Worm (Caenorhabditis elegans) whole organism, L4/young adult: Measurements from ENCODE around the gene vps-32.1.

Experiments
- W03F9.2 ChIP-seq: fragments of 150-350 bp; optimal IDR thresholded peaks from 2 replicates; lab custom pipeline; 2014; ENCODE audit warnings: missing biosample characterization, missing genetic modification characterization
- dao-5 ChIP-seq: sonication (generic microtip); optimal IDR thresholded peaks from 2 replicates; lab custom pipeline; 2016; ENCODE audit warnings: missing genotype, missing genetic modification characterization, moderate library complexity, missing compliant biosample characterization
- him-1 ChIP-seq: sonication (generic microtip); optimal IDR thresholded peaks from 2 replicates; lab custom pipeline; 2016; ENCODE audit warnings: missing genotype, missing genetic modification reagents, missing genetic modification characterization, missing compliant biosample characterization

Gene vps-32.1

ce11 chrII:6589408-6589807 lies at the start of gene vps-32.1:
Gene vps-32.1, plus strand, starts transcription at chrII:6589708.
- TF ChIP-seq dao-5 = no peak
- no peak for TF ChIP-seq W03F9.2
- TF ChIP-seq him-1 (tag; lab: Kevin White, UChicago) = no peak

DNA sequence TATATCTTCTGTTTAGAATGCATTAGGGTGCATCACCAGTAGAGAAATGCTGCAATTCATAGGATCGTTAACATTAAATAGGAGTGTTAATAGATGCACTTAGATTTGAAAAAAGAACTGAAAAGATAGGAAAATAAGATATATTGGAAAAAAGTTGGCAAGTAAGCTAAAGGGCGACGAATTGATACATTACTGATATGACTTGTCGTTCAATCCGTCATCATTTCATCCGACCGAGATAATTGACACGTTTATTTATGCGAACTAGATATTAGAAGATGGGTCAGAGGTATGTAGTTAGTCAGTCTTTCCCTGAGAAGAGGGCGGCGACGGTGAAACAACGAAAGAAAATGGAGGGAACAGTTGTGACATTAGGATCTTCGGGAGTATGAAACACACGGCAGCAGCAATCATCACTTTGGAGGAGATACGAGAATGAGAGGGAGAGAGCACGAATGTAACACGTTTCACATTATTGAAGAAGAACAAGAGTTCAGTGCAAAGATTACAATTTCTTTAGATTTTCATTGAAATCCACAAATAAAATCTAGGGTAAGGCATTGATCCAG lies 44.6 kb upstream of the vps-32.1 start, which contains the start of gene lron-15:
Gene lron-15 (minus strand): TSS at position 51 of the 569 bp plus-strand sequence.
- no peak for TF ChIP-seq dao-5
- TF ChIP-seq him-1 (tag; lab: Kevin White, UChicago) = no peak
- TF ChIP-seq W03F9.2 = no peak

- TF ChIP-seq dao-5 = no peak
- TF ChIP-seq him-1 (tag; lab: Kevin White, UChicago) = no peak
- TF ChIP-seq W03F9.2 = no peak
These were observed 34.8 kb upstream of the vps-32.1 start, which contains the start of gene wrn-1 for ce11 chrII:6554677-6555076. Gene wrn-1, plus strand, starts transcription at chrII:6554977.

- no peak for TF ChIP-seq W03F9.2
- TF ChIP-seq him-1 (tag; lab: Kevin White, UChicago) = no peak
- no peak for TF ChIP-seq dao-5
These were observed 30.6 kb upstream of the vps-32.1 start for ce11 chrII:6558887-6559286.

DNA sequence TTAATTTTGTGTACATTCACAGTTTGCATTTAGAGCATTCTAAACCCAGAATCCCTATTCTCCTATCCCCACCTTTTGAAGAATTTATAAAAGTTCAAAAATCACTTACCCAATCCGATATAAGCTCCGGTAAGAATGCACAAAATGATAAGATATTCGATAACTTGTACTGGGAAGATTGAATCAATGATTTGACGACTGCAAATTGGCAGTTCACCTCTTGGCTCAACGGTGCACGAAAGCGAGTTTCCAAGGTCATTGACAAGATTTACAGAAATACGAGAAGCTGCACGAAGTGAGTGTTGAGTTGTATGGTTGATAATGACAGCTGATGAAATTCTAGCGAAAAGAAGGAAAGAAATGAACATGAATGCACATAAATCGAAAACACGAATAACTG lies 29.2 kb upstream of the vps-32.1 start:
- no peak for TF ChIP-seq him-1 (tag; lab: Kevin White, UChicago)
- no peak for TF ChIP-seq dao-5

- TF ChIP-seq him-1 (tag; lab: Kevin White, UChicago) = no peak
- no peak for TF ChIP-seq W03F9.2
- no peak for TF ChIP-seq dao-5
These were observed 28.2 kb upstream of the vps-32.1 start, which contains the start of gene F18C5.10 for ce11 chrII:6561300-6561699. Gene F18C5.10, minus strand, starts transcription at chrII:6561444.

DNA sequence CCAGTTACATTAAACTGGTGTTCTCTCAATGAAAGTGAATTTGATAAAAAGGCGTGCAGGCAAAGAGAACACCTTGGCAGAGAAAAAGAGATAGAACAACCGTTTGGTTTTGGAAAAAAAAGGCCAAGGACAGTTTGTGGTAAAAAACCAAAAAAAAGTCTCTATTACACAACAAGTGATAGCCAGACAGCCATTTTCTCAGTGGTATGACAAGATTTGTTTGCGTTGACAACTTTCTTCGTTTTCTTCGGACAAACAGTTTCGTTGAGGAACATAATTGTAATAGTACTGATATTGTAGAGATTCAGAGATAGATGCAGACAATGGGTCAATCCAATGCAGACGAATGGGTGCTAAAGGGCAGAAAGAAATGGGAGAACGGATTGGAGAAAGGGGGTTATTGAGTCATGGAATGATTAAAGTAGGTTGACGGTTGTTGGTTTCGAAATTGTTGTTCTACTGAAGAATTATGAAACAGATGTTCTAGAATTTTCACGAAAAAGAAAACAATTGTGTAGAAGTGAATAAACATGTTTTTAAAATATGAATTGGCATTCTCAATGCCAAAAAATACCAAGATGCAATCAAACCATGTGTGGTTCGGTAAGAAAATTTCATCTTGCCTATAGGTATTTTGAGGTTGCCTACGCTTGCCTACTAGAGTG lies 27.2 kb upstream of the vps-32.1 start:
- TF ChIP-seq W03F9.2 (no peak), dao-5 (no peak), him-1 (tag; lab: Kevin White, UChicago) (no peak)

ce11 chrII:6563238-6563637 lies 26.3 kb upstream of the vps-32.1 start:
- no peak for TF ChIP-seq W03F9.2
- TF ChIP-seq him-1 (tag; lab: Kevin White, UChicago) = no peak
- TF ChIP-seq dao-5 = no peak

DNA sequence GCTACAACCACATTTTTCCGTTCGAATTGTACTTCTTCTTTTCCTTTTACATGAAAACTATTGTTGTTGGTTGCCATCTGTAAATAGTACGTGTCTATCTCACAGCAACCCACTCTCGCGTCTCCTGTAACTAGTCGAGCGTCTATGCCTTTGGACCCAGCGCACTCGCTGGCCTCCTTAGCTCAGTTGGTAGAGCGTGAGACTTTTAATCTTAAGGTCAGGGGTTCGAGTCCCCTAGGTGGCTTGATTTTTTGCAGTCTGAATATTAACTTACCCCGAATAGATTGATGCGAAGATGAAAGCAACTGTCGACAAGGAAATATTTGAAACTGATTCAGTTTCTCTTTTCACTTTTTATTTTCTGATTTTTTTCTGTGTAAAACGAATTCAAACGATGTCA lies 24.4 kb upstream of the vps-32.1 start, which contains the start of gene mpz-3:
Gene mpz-3 (minus strand): TSS at position 320 of the 400 bp plus-strand sequence.
- TF ChIP-seq W03F9.2 (no peak), him-1 (tag; lab: Kevin White, UChicago) (no peak), dao-5 (no peak)

- TF ChIP-seq dao-5 (no peak), him-1 (tag; lab: Kevin White, UChicago) (no peak), W03F9.2 (no peak)
These were observed 22.8 kb upstream of the vps-32.1 start, which contains the start of the genes F18C5.5 and F18C5.9 for ce11 chrII:6566628-6567180. Gene F18C5.5, minus strand, starts transcription at chrII:6566728. Gene F18C5.9, plus strand, starts transcription at chrII:6567130.

DNA sequence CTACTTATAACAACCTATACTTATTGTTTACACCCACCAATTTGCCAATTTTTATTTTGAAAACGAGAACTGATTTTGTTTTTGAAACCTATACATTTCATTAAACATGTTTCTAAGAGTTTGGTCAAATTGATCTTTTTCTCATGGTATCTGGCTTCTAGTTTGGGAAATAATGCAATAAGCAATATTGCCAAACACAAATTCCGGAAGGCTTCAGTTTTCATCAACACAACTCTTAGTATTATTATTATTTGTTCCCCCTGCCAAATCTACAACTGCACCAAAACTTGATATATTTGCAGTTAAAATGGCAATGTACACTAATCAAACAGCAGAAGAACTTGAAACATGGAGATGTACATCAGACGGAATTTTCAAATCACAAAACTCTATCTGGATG lies 20.8 kb upstream of the vps-32.1 start, which contains the start of gene sra-27:
Gene sra-27 (plus strand): TSS at position 301 of the 400 bp plus-strand sequence.
- no peak for TF ChIP-seq him-1 (tag; lab: Kevin White, UChicago)

ce11 chrII:6573677-6574076 lies 15.8 kb upstream of the vps-32.1 start, which contains the start of gene sra-28:
Gene sra-28, minus strand, starts transcription at chrII:6573777.
- TF ChIP-seq dao-5 = no peak
- TF ChIP-seq W03F9.2 = no peak
- no peak for TF ChIP-seq him-1 (tag; lab: Kevin White, UChicago)

DNA sequence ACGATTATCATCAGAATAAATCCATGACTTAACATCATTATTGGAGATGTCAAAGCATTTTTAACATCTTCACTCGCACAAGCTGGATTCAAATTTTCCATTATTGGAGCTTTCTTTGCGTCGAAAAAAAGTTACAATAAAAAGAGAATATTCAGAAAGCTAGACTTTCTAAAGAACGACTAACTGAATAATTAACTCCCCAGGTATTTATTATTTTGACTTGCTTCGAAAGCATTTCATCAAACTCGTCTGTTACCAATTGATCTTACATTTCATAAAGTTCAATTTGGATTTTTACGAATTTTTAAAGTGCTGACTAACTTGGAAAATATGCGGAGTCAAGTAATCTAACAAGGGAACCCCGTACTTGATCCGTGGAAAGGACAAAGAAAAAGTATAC lies 13.9 kb upstream of the vps-32.1 start, which contains the start of gene sra-29:
Gene sra-29 (minus strand): TSS at position 101 of the 400 bp plus-strand sequence.
- no peak for TF ChIP-seq dao-5

DNA sequence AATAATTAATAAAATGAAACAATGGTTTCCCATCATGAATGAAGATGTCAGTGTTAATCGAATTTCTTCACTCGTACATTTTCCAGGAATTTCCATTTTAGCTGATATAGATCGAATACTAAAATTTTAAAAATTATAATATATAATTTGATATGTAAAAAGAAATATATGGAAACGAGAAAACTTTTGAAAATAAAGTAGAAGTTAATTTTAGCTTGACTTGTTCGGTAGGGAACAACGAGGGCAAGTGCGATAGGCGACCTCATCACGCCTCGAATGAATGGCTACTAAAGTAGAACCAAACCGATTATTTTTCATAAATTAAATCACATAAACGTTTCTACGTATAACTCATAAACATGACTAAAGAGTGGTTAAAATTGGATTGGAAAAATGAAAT lies 11.1 kb upstream of the vps-32.1 start, which contains the start of gene sra-31:
Gene sra-31 (minus strand): TSS at position 101 of the 400 bp plus-strand sequence.
- TF ChIP-seq W03F9.2 = no peak
- TF ChIP-seq him-1 (tag; lab: Kevin White, UChicago) = no peak
- no peak for TF ChIP-seq dao-5

- no peak for TF ChIP-seq W03F9.2
- no peak for TF ChIP-seq dao-5
- TF ChIP-seq him-1 (tag; lab: Kevin White, UChicago) = no peak
These were observed 8.3 kb upstream of the vps-32.1 start, which contains the start of gene C56C10.6 for ce11 chrII:6581236-6581635. Gene C56C10.6, minus strand, starts transcription at chrII:6581336.
